Worm (Caenorhabditis elegans) whole organism, young adult: ENCODE results near the gene mdt-26.
A peak's percentile ranks its signal among the peaks of the same experiment; 100 is the strongest.

Source experiments
- B0261.1 ChIP-seq: sonication (generic microtip); optimal IDR thresholded peaks from 2 replicates; lab custom pipeline; 2016; ENCODE audit warnings: mild to moderate bottlenecking, missing genetic modification characterization, moderate library complexity, missing compliant biosample characterization
- B0336.3 ChIP-seq: fragments of 200-800 bp; sonication (Bioruptor generic); IDR thresholded peaks from 2 replicates; pipeline ENCODE4 v1.3.6; 2022; ENCODE audit warnings: missing genetic modification characterization, missing compliant biosample characterization
- F37B4.10 ChIP-seq: fragments of 200-800 bp; sonication (Bioruptor generic); IDR thresholded peaks from 2 replicates; pipeline ENCODE4 v1.3.6; 2022; ENCODE audit warnings: missing genetic modification characterization, missing compliant biosample characterization
- F39B2.1 ChIP-seq: fragments of 200-800 bp; sonication (Bioruptor generic); IDR thresholded peaks from 2 replicates; pipeline ENCODE4 v1.3.6; 2022; ENCODE audit warnings: missing genetic modification reagents, missing genetic modification characterization, missing compliant biosample characterization
- F55B11.4 ChIP-seq: sonication (generic microtip); optimal IDR thresholded peaks from 2 replicates; lab custom pipeline; 2016; ENCODE audit warnings: missing compliant biosample characterization, missing genetic modification characterization, borderline replicate concordance; ENCODE audit not compliant: insufficient read depth
- F57A8.1 ChIP-seq: fragments of 200-800 bp; sonication (Bioruptor generic); optimal IDR thresholded peaks from 2 replicates; lab custom pipeline; 2018; ENCODE audit warnings: mild to moderate bottlenecking, missing genetic modification characterization, moderate library complexity, missing compliant biosample characterization
- F57C9.4 ChIP-seq: sonication (generic microtip); optimal IDR thresholded peaks from 2 replicates; lab custom pipeline; 2017; ENCODE audit warnings: mild to moderate bottlenecking, missing genetic modification characterization, missing compliant biosample characterization
- K11D2.4 ChIP-seq: fragments of 200-800 bp; sonication (Bioruptor generic); IDR thresholded peaks from 2 replicates; pipeline ENCODE4 v1.3.6; 2022; ENCODE audit warnings: missing genetic modification reagents, missing genetic modification characterization, missing compliant biosample characterization
- T07F8.4 ChIP-seq: sonication (generic microtip); optimal IDR thresholded peaks from 2 replicates; lab custom pipeline; 2016; ENCODE audit warnings: mild to moderate bottlenecking, missing genetic modification characterization, moderate library complexity, missing compliant biosample characterization
- Y67H2A.10 ChIP-seq: fragments of 200-800 bp; sonication (Bioruptor generic); conservative IDR thresholded peaks from 2 replicates; pipeline ENCODE4 v1.3.6; 2022; ENCODE audit warnings: missing genetic modification reagents, missing genetic modification characterization, missing compliant biosample characterization
- Y79H2A.3 ChIP-seq: fragments of 200-800 bp; sonication (Bioruptor generic); conservative IDR thresholded peaks from 2 replicates; pipeline ENCODE4 v1.3.6; 2022; ENCODE audit warnings: missing genetic modification reagents, missing genetic modification characterization, missing compliant biosample characterization
- ama-1 ChIP-seq, 3 experiments: fragments of 150-350 bp in 1 of 3; sonication (generic microtip) in 2 of 3; optimal IDR thresholded peaks; 2 replicates each; lab custom pipeline; 2014 to 2018; ENCODE audit warnings: missing biosample characterization in 2 of 3, missing genetic modification characterization in 2 of 3, missing genetic modification reagents in 2 of 3
- attf-3 ChIP-seq: fragments of 200-800 bp; sonication (Bioruptor generic); conservative IDR thresholded peaks from 2 replicates; pipeline ENCODE4 v1.3.6; 2022; ENCODE audit warnings: missing genetic modification reagents, missing genetic modification characterization, missing compliant biosample characterization
- ccch-3 ChIP-seq: fragments of 200-800 bp; sonication (Bioruptor generic); optimal IDR thresholded peaks from 2 replicates; lab custom pipeline; 2018; ENCODE audit warnings: mild to moderate bottlenecking, missing genetic modification characterization, missing compliant biosample characterization
- cebp-1 ChIP-seq, 2 experiments: fragments of 200-800 bp in 1 of 2; sonication (Bioruptor generic) in 1 of 2; sonication (generic microtip) in 1 of 2; IDR thresholded peaks in 1 of 2; optimal IDR thresholded peaks in 1 of 2; 2 replicates each; pipeline versions ENCODE4 v1.3.6 to Lab custom; 2017 to 2022; ENCODE audit warnings: missing compliant biosample characterization in 2 of 2, missing genetic modification characterization in 2 of 2, mild to moderate bottlenecking in 1 of 2, missing genetic modification reagents in 1 of 2, moderate library complexity in 1 of 2
- ceh-100 ChIP-seq: fragments of 200-800 bp; sonication (Bioruptor generic); IDR thresholded peaks from 2 replicates; pipeline ENCODE4 v1.3.6; 2022; ENCODE audit warnings: missing genetic modification reagents, missing genetic modification characterization, missing compliant biosample characterization
- ceh-27 ChIP-seq: fragments of 200-800 bp; sonication (Bioruptor generic); optimal IDR thresholded peaks from 2 replicates; lab custom pipeline; 2018; ENCODE audit warnings: mild to moderate bottlenecking, missing genetic modification characterization, moderate library complexity, missing compliant biosample characterization
- ceh-58 ChIP-seq: fragments of 200-800 bp; sonication (Bioruptor generic); IDR thresholded peaks from 2 replicates; pipeline ENCODE4 v1.3.6; 2022; ENCODE audit warnings: missing genetic modification characterization, missing compliant biosample characterization
- ceh-79 ChIP-seq: sonication (generic microtip); optimal IDR thresholded peaks from 2 replicates; lab custom pipeline; 2017; ENCODE audit warnings: mild to moderate bottlenecking, missing genetic modification characterization, missing compliant biosample characterization
- egl-44 ChIP-seq: fragments of 200-800 bp; sonication (Bioruptor generic); IDR thresholded peaks from 2 replicates; pipeline ENCODE4 v1.3.6; 2022; ENCODE audit warnings: missing genetic modification reagents, missing genetic modification characterization, missing compliant biosample characterization
- fkh-3 ChIP-seq: sonication (generic microtip); optimal IDR thresholded peaks from 2 replicates; lab custom pipeline; 2016; ENCODE audit warnings: mild to moderate bottlenecking, missing genetic modification characterization, missing compliant biosample characterization
- him-1 ChIP-seq: sonication (generic microtip); optimal IDR thresholded peaks from 2 replicates; lab custom pipeline; 2016; ENCODE audit warnings: missing genotype, missing genetic modification reagents, missing genetic modification characterization, missing compliant biosample characterization
- hmg-20 ChIP-seq: fragments of 200-800 bp; sonication (Bioruptor generic); IDR thresholded peaks from 2 replicates; pipeline ENCODE4 v1.3.6; 2022; ENCODE audit warnings: missing genetic modification reagents, missing genetic modification characterization, missing compliant biosample characterization
- hrde-1 ChIP-seq: sonication (generic microtip); optimal IDR thresholded peaks from 2 replicates; lab custom pipeline; 2016; ENCODE audit warnings: missing genetic modification characterization, mild to moderate bottlenecking, missing compliant biosample characterization, moderate library complexity, missing genotype, missing genetic modification reagents, borderline replicate concordance
- hsf-1 ChIP-seq: fragments of 200-800 bp; sonication (Bioruptor generic); IDR thresholded peaks from 2 replicates; pipeline ENCODE4 v1.3.6; 2022; ENCODE audit warnings: missing genetic modification reagents, missing genetic modification characterization, missing compliant biosample characterization
- lin-35 ChIP-seq, 3 experiments: fragments of 150-350 bp in 2 of 3; sonication (generic microtip) in 1 of 3; optimal IDR thresholded peaks; 2 replicates each; lab custom pipeline; 2014 to 2018; ENCODE audit warnings: missing biosample characterization in 3 of 3, missing genetic modification characterization in 3 of 3, missing genetic modification reagents in 3 of 3
- lir-1 ChIP-seq: fragments of 200-800 bp; sonication (Bioruptor generic); conservative IDR thresholded peaks from 2 replicates; pipeline ENCODE4 v1.3.6; 2022; ENCODE audit warnings: missing genetic modification reagents, missing genetic modification characterization, missing compliant biosample characterization
- madf-3 ChIP-seq: fragments of 200-800 bp; sonication (Bioruptor generic); IDR thresholded peaks from 2 replicates; pipeline ENCODE4 v1.3.6; 2022; ENCODE audit warnings: missing genetic modification reagents, missing genetic modification characterization, missing compliant biosample characterization
- madf-6 ChIP-seq: fragments of 200-800 bp; sonication (Bioruptor generic); IDR thresholded peaks from 2 replicates; pipeline ENCODE4 v1.3.6; 2022; ENCODE audit warnings: missing genetic modification reagents, missing genetic modification characterization, missing compliant biosample characterization
- madf-8 ChIP-seq: fragments of 200-800 bp; sonication (Bioruptor generic); conservative IDR thresholded peaks from 2 replicates; pipeline ENCODE4 v1.3.6; 2022; ENCODE audit warnings: missing genetic modification reagents, missing genetic modification characterization, missing compliant biosample characterization
- mcd-1 ChIP-seq: fragments of 200-800 bp; sonication (Bioruptor generic); IDR thresholded peaks from 2 replicates; pipeline ENCODE4 v1.3.6; 2022; ENCODE audit warnings: missing genetic modification reagents, missing genetic modification characterization, missing compliant biosample characterization
- nhr-179 ChIP-seq: sonication (generic microtip); optimal IDR thresholded peaks from 2 replicates; lab custom pipeline; 2016; ENCODE audit warnings: mild to moderate bottlenecking, missing genetic modification characterization, missing compliant biosample characterization
- nhr-80 ChIP-seq: sonication (generic microtip); optimal IDR thresholded peaks from 2 replicates; lab custom pipeline; 2016; ENCODE audit warnings: missing genetic modification characterization, missing compliant biosample characterization
- nhr-90 ChIP-seq: sonication (generic microtip); optimal IDR thresholded peaks from 2 replicates; lab custom pipeline; 2016; ENCODE audit warnings: missing genotype, mild to moderate bottlenecking, missing genetic modification characterization, missing compliant biosample characterization
- pbrm-1 ChIP-seq: fragments of 200-800 bp; sonication (Bioruptor generic); IDR thresholded peaks from 2 replicates; pipeline ENCODE4 v1.3.6; 2022; ENCODE audit warnings: missing genetic modification reagents, missing genetic modification characterization, missing compliant biosample characterization
- rec-8 ChIP-seq, 2 experiments: sonication (generic microtip); optimal IDR thresholded peaks; 2 replicates each; lab custom pipeline; 2016; ENCODE audit warnings: mild to moderate bottlenecking in 2 of 2, missing genetic modification characterization in 2 of 2, missing genetic modification reagents in 2 of 2, missing genotype in 2 of 2, missing biosample characterization in 1 of 2, missing compliant biosample characterization in 1 of 2, moderate library complexity in 1 of 2
- sdz-38 ChIP-seq: sonication (generic microtip); optimal IDR thresholded peaks from 2 replicates; lab custom pipeline; 2016; ENCODE audit warnings: missing genotype, missing genetic modification characterization, missing compliant biosample characterization
- sea-2 ChIP-seq: fragments of 200-800 bp; sonication (Bioruptor generic); IDR thresholded peaks from 2 replicates; pipeline ENCODE4 v1.3.6; 2022; ENCODE audit warnings: missing genetic modification characterization, missing compliant biosample characterization
- snpc-1.1 ChIP-seq: sonication (generic microtip); optimal IDR thresholded peaks from 2 replicates; lab custom pipeline; 2017; ENCODE audit warnings: missing genetic modification characterization, mild to moderate bottlenecking, missing compliant biosample characterization, antibody characterized with exemption, moderate library complexity, missing genotype, missing genetic modification reagents; ENCODE audit not compliant: insufficient read depth
- snpc-4 ChIP-seq, 5 experiments: fragments of 150-350 bp in 1 of 5; sonication (generic microtip) in 4 of 5; optimal IDR thresholded peaks; 2 replicates each; lab custom pipeline; 2014 to 2018; ENCODE audit warnings: missing genetic modification characterization in 5 of 5, missing biosample characterization in 3 of 5, antibody characterized with exemption in 2 of 5, mild to moderate bottlenecking in 2 of 5, missing compliant biosample characterization in 2 of 5, missing genotype in 2 of 5, moderate library complexity in 2 of 5, missing genetic modification reagents in 1 of 5
- tlf-1 ChIP-seq: fragments of 200-800 bp; sonication (Bioruptor generic); optimal IDR thresholded peaks from 2 replicates; lab custom pipeline; 2018; ENCODE audit warnings: mild to moderate bottlenecking, missing genetic modification characterization, missing compliant biosample characterization
- unc-130 ChIP-seq: sonication (generic microtip); optimal IDR thresholded peaks from 2 replicates; lab custom pipeline; 2016; ENCODE audit warnings: missing genetic modification reagents, missing genetic modification characterization, missing compliant biosample characterization
- xnd-1 ChIP-seq: sonication (generic microtip); optimal IDR thresholded peaks from 2 replicates; lab custom pipeline; 2016; ENCODE audit warnings: missing genotype, missing genetic modification reagents, missing genetic modification characterization, missing compliant biosample characterization
- zfh-2 ChIP-seq: fragments of 200-800 bp; sonication (Bioruptor generic); conservative IDR thresholded peaks from 2 replicates; pipeline ENCODE4 v1.3.6; 2022; ENCODE audit warnings: missing genetic modification reagents, missing genetic modification characterization, missing compliant biosample characterization
- ztf-6 ChIP-seq: fragments of 200-800 bp; sonication (Bioruptor generic); IDR thresholded peaks from 2 replicates; pipeline ENCODE4 v1.3.6; 2022; ENCODE audit warnings: missing genetic modification reagents, missing genetic modification characterization, missing compliant biosample characterization

mdt-26 gene

ce11 chrII:5649236-5650004 lies 11.6 kb upstream of the mdt-26 start, which contains the start of the genes sam-4, F59E12.17 and zyg-1 (continued):
- TF ChIP-seq him-1 (no peak), B0336.3 (no peak), madf-8 (GFP tag; lab: Robert Waterston, UW) (peak; percentile 34), lin-35 (GFP tag; optimal IDR thresholded peaks at IDR 0.05; lab: Kevin White, UChicago) (peak in 1 of 3 experiments; percentile 64), B0261.1 (tag; lab: Kevin White, UChicago) (no peak), ceh-79 (tag; lab: Kevin White, UChicago) (no peak), sdz-38 (tag; lab: Kevin White, UChicago) (no peak), nhr-90 (tag; lab: Kevin White, UChicago) (no peak), F37B4.10 (GFP tag; lab: Robert Waterston, UW) (no peak), K11D2.4 (no peak), unc-130 (GFP tag; lab: Kevin White, UChicago) (peak; percentile 67), ceh-100 (GFP tag; lab: Robert Waterston, UW) (peak; percentile 22; the same call in 1 of the 2 replicates), pbrm-1 (GFP tag; lab: Robert Waterston, UW) (peak; percentile 21; the same call in 1 of the 2 replicates), attf-3 (GFP tag; lab: Robert Waterston, UW) (peak; percentile 53), T07F8.4 (no peak), egl-44 (GFP tag; lab: Robert Waterston, UW) (0 out of 2 replicates have a peak, but pooled peaks have one; percentile 23), nhr-80 (tag; lab: Kevin White, UChicago) (peak; percentile 4), ceh-27 (GFP tag; lab: Kevin White, UChicago) (peak; percentile 64), lir-1 (GFP tag; lab: Robert Waterston, UW) (0 out of 2 replicates have a peak, but pooled peaks have one; percentile 8), F57C9.4 (tag; lab: Kevin White, UChicago) (no peak), hrde-1 (no peak), F55B11.4 (tag; lab: Kevin White, UChicago) (no peak), Y79H2A.3 (GFP tag; lab: Robert Waterston, UW) (no peak), F39B2.1 (GFP tag; lab: Robert Waterston, UW) (no peak), snpc-4 (GFP tag; optimal IDR thresholded peaks at IDR 0.05; lab: Kevin White, UChicago) (no peak), snpc-4 (tag; optimal IDR thresholded peaks at IDR 0.05; lab: Kevin White, UChicago) (peak; percentile 13 to 46 (median 32)), fkh-3 (tag; lab: Kevin White, UChicago) (no peak), xnd-1 (tag; lab: Kevin White, UChicago) (peak; percentile 1), zfh-2 (GFP tag; lab: Robert Waterston, UW) (no peak), ztf-6 (GFP tag; lab: Robert Waterston, UW) (no peak), cebp-1 (GFP tag; IDR thresholded peaks at IDR 0.05; lab: Robert Waterston, UW) (peak; percentile 41; the same call in 1 of the 2 replicates), cebp-1 (tag; optimal IDR thresholded peaks at IDR 0.05; lab: Kevin White, UChicago) (peak; percentile 50), hmg-20 (GFP tag; lab: Robert Waterston, UW) (no peak), ccch-3 (GFP tag; lab: Kevin White, UChicago) (no peak), hsf-1 (GFP tag; lab: Robert Waterston, UW) (no peak), ceh-58 (GFP tag; lab: Robert Waterston, UW) (no peak), tlf-1 (GFP tag; lab: Kevin White, UChicago) (no peak), madf-3 (GFP tag; lab: Robert Waterston, UW) (peak; percentile 67; the same call in 1 of the 2 replicates), madf-6 (GFP tag; lab: Robert Waterston, UW) (peak; percentile 71), snpc-1.1 (tag; lab: Kevin White, UChicago) (no peak), ama-1 (optimal IDR thresholded peaks at IDR 0.05; lab: Kevin White, UChicago) (no peak), ama-1 (GFP tag; optimal IDR thresholded peaks at IDR 0.05; lab: Kevin White, UChicago) (no peak), Y67H2A.10 (GFP tag; lab: Robert Waterston, UW) (no peak), F57A8.1 (GFP tag; lab: Kevin White, UChicago) (no peak), rec-8 (tag; optimal IDR thresholded peaks at IDR 0.05; lab: Kevin White, UChicago) (no peak), nhr-179 (no peak), mcd-1 (GFP tag; lab: Robert Waterston, UW) (peak; percentile 85), sea-2 (GFP tag; lab: Robert Waterston, UW) (no peak)
